Fruit fly (Drosophila melanogaster): ENCODE results near the gene mmd.

mmd gene

dm6 chrX:15950056-15950455, 22.9 kb downstream of the mmd start:
- TF ChIP-seq CG17801 (GFP tag; optimal IDR thresholded peaks at IDR 0.05; ENCODE audit: partially characterized antibody) = no peak

dm6 chrX:15944735-15945323, 28.1 kb downstream of the mmd start, which contains the start of gene Rrp47:
Rrp47 (plus strand) TSS chrX:15944897.
- no peak for TF ChIP-seq CG17801 (GFP tag; optimal IDR thresholded peaks at IDR 0.05; ENCODE audit: partially characterized antibody)

- TF ChIP-seq CG17801 (GFP tag; optimal IDR thresholded peaks at IDR 0.05; ENCODE audit: partially characterized antibody) = no peak
Measured at dm6 chrX:15941527-15941926, 31.4 kb downstream of the mmd start.

dm6 chrX:15940956-15941246, 32.1 kb downstream of the mmd start, which contains the start of gene CG8924:
CG8924 (plus strand) TSS chrX:15941077.
- no peak for TF ChIP-seq CG17801 (GFP tag; optimal IDR thresholded peaks at IDR 0.05; ENCODE audit: partially characterized antibody)

dm6 chrX:15940105-15940955, 32.6 kb downstream of the mmd start, which contains the start of gene Stim:
Stim (minus strand) TSS chrX:15940451.
- no peak for TF ChIP-seq CG17801 (GFP tag; optimal IDR thresholded peaks at IDR 0.05; ENCODE audit: partially characterized antibody)

dm6 chrX:15934226-15934547, 38.8 kb downstream of the mmd start:
- no peak for TF ChIP-seq CG17801 (GFP tag; optimal IDR thresholded peaks at IDR 0.05; ENCODE audit: partially characterized antibody)

- TF ChIP-seq CG17801 (GFP tag; optimal IDR thresholded peaks at IDR 0.05; ENCODE audit: partially characterized antibody) = no peak
Measured at dm6 chrX:15933504-15934225, 39.3 kb downstream of the mmd start, which contains the start of gene Ranbp16. Ranbp16 (minus strand) TSS chrX:15933867.

dm6 chrX:15924805-15925204, 48.2 kb downstream of the mmd start, which contains the start of gene Lcch3:
Lcch3 (plus strand) TSS chrX:15925105.
- TF ChIP-seq CG17801 (GFP tag; optimal IDR thresholded peaks at IDR 0.05; ENCODE audit: partially characterized antibody) = no peak

- TF ChIP-seq CG17801 (GFP tag; optimal IDR thresholded peaks at IDR 0.05; ENCODE audit: partially characterized antibody) = no peak
Measured at dm6 chrX:15921655-15922054, 51.3 kb downstream of the mmd start, which contains the start of gene CG8916. CG8916 (plus strand) TSS chrX:15921955.

- no peak for TF ChIP-seq CG17801 (GFP tag; optimal IDR thresholded peaks at IDR 0.05; ENCODE audit: partially characterized antibody)
Measured at dm6 chrX:15910570-15910969, 62.4 kb downstream of the mmd start, which contains the start of gene Lrp4. Lrp4 (plus strand) TSS chrX:15910870.

dm6 chrX:15909564-15910284, 63.2 kb downstream of the mmd start, which contains the start of gene CycD:
CycD (minus strand) TSS chrX:15909676.
- no peak for TF ChIP-seq CG17801 (GFP tag; optimal IDR thresholded peaks at IDR 0.05; ENCODE audit: partially characterized antibody)
